Worm (Caenorhabditis elegans) whole organism, young adult: ENCODE results near the gene ZC204.12.

Source experiments
- B0261.1 ChIP-seq: sonication (generic microtip); optimal IDR thresholded peaks from 2 replicates; lab custom pipeline; 2016; ENCODE audit warnings: mild to moderate bottlenecking, missing genetic modification characterization, moderate library complexity, missing compliant biosample characterization
- C06A6.2 ChIP-seq: fragments of 200-800 bp; sonication (Bioruptor generic); conservative IDR thresholded peaks from 2 replicates; pipeline ENCODE4 v1.3.6; 2022; ENCODE audit warnings: missing genetic modification characterization, missing compliant biosample characterization
- C17E4.6 ChIP-seq: fragments of 200-800 bp; sonication (Bioruptor generic); IDR thresholded peaks from 2 replicates; pipeline ENCODE4 v1.3.6; 2022; ENCODE audit warnings: missing genetic modification reagents, missing genetic modification characterization, missing compliant biosample characterization
- F22D6.2 ChIP-seq: sonication (generic microtip); optimal IDR thresholded peaks from 2 replicates; lab custom pipeline; 2016; ENCODE audit warnings: mild to moderate bottlenecking, missing genetic modification characterization, missing compliant biosample characterization
- F37B4.10 ChIP-seq: fragments of 200-800 bp; sonication (Bioruptor generic); IDR thresholded peaks from 2 replicates; pipeline ENCODE4 v1.3.6; 2022; ENCODE audit warnings: missing genetic modification characterization, missing compliant biosample characterization
- F52B5.7 ChIP-seq: sonication (generic microtip); optimal IDR thresholded peaks from 2 replicates; lab custom pipeline; 2016; ENCODE audit warnings: mild to moderate bottlenecking, missing genetic modification characterization, missing compliant biosample characterization
- F57A8.1 ChIP-seq: fragments of 200-800 bp; sonication (Bioruptor generic); optimal IDR thresholded peaks from 2 replicates; lab custom pipeline; 2018; ENCODE audit warnings: mild to moderate bottlenecking, missing genetic modification characterization, moderate library complexity, missing compliant biosample characterization
- K12H6.12 ChIP-seq: fragments of 200-800 bp; sonication (Bioruptor generic); optimal IDR thresholded peaks from 2 replicates; lab custom pipeline; 2018; ENCODE audit warnings: mild to moderate bottlenecking, missing genetic modification characterization, missing compliant biosample characterization
- T26A5.8 ChIP-seq: sonication (generic microtip); optimal IDR thresholded peaks from 2 replicates; lab custom pipeline; 2016; ENCODE audit warnings: missing genetic modification characterization, missing compliant biosample characterization
- aptf-2 ChIP-seq: fragments of 200-800 bp; sonication (Bioruptor generic); conservative IDR thresholded peaks from 2 replicates; pipeline ENCODE4 v1.3.6; 2022; ENCODE audit warnings: missing genetic modification reagents, missing genetic modification characterization, missing compliant biosample characterization
- aptf-3 ChIP-seq: fragments of 200-800 bp; sonication (Bioruptor generic); IDR thresholded peaks from 2 replicates; pipeline ENCODE4 v1.3.6; 2022; ENCODE audit warnings: missing genetic modification characterization, missing compliant biosample characterization
- atf-7 ChIP-seq: sonication (generic microtip); optimal IDR thresholded peaks from 2 replicates; lab custom pipeline; 2017; ENCODE audit warnings: mild to moderate bottlenecking, missing genetic modification characterization, missing compliant biosample characterization
- attf-6 ChIP-seq: fragments of 200-800 bp; sonication (Bioruptor generic); IDR thresholded peaks from 2 replicates; pipeline ENCODE4 v1.3.6; 2022; ENCODE audit warnings: missing genetic modification reagents, missing genetic modification characterization, missing compliant biosample characterization
- bed-1 ChIP-seq: fragments of 200-800 bp; sonication (Bioruptor generic); IDR thresholded peaks from 2 replicates; pipeline ENCODE4 v1.3.6; 2022; ENCODE audit warnings: missing genetic modification reagents, missing genetic modification characterization, missing compliant biosample characterization
- cebp-2 ChIP-seq: fragments of 200-800 bp; sonication (Bioruptor generic); IDR thresholded peaks from 2 replicates; pipeline ENCODE4 v1.3.6; 2022; ENCODE audit warnings: missing genetic modification characterization, missing compliant biosample characterization
- ceh-100 ChIP-seq: fragments of 200-800 bp; sonication (Bioruptor generic); IDR thresholded peaks from 2 replicates; pipeline ENCODE4 v1.3.6; 2022; ENCODE audit warnings: missing genetic modification reagents, missing genetic modification characterization, missing compliant biosample characterization
- ceh-27 ChIP-seq: fragments of 200-800 bp; sonication (Bioruptor generic); optimal IDR thresholded peaks from 2 replicates; lab custom pipeline; 2018; ENCODE audit warnings: mild to moderate bottlenecking, missing genetic modification characterization, moderate library complexity, missing compliant biosample characterization
- ceh-58 ChIP-seq: fragments of 200-800 bp; sonication (Bioruptor generic); IDR thresholded peaks from 2 replicates; pipeline ENCODE4 v1.3.6; 2022; ENCODE audit warnings: missing genetic modification characterization, missing compliant biosample characterization
- ceh-79 ChIP-seq: sonication (generic microtip); optimal IDR thresholded peaks from 2 replicates; lab custom pipeline; 2017; ENCODE audit warnings: mild to moderate bottlenecking, missing genetic modification characterization, missing compliant biosample characterization
- chd-7 ChIP-seq: sonication (generic microtip); optimal IDR thresholded peaks from 2 replicates; lab custom pipeline; 2016; ENCODE audit warnings: mild to moderate bottlenecking, missing genetic modification characterization, moderate library complexity, missing compliant biosample characterization
- dpl-1 ChIP-seq: fragments of 150-350 bp; optimal IDR thresholded peaks from 2 replicates; lab custom pipeline; 2014; ENCODE audit warnings: missing biosample characterization, missing genetic modification reagents, missing genetic modification characterization
- egl-44 ChIP-seq: fragments of 200-800 bp; sonication (Bioruptor generic); IDR thresholded peaks from 2 replicates; pipeline ENCODE4 v1.3.6; 2022; ENCODE audit warnings: missing genetic modification reagents, missing genetic modification characterization, missing compliant biosample characterization
- let-607 ChIP-seq, 2 experiments: fragments of 200-800 bp in 1 of 2; sonication (Bioruptor generic) in 1 of 2; sonication (generic microtip) in 1 of 2; optimal IDR thresholded peaks; 2 replicates each; lab custom pipeline; 2016 to 2018; ENCODE audit warnings: mild to moderate bottlenecking in 2 of 2, missing compliant biosample characterization in 2 of 2, missing genetic modification characterization in 2 of 2, moderate library complexity in 2 of 2, missing genotype in 1 of 2
- lin-26 ChIP-seq: fragments of 200-800 bp; sonication (Bioruptor generic); IDR thresholded peaks from 2 replicates; pipeline ENCODE4 v1.3.6; 2022; ENCODE audit warnings: missing genetic modification reagents, missing genetic modification characterization, missing compliant biosample characterization
- lir-1 ChIP-seq: fragments of 200-800 bp; sonication (Bioruptor generic); conservative IDR thresholded peaks from 2 replicates; pipeline ENCODE4 v1.3.6; 2022; ENCODE audit warnings: missing genetic modification reagents, missing genetic modification characterization, missing compliant biosample characterization
- lsl-1 ChIP-seq: fragments of 200-800 bp; sonication (Bioruptor generic); optimal IDR thresholded peaks from 2 replicates; lab custom pipeline; 2018; ENCODE audit warnings: mild to moderate bottlenecking, missing genetic modification characterization, moderate library complexity, missing compliant biosample characterization
- madf-3 ChIP-seq: fragments of 200-800 bp; sonication (Bioruptor generic); IDR thresholded peaks from 2 replicates; pipeline ENCODE4 v1.3.6; 2022; ENCODE audit warnings: missing genetic modification reagents, missing genetic modification characterization, missing compliant biosample characterization
- madf-6 ChIP-seq: fragments of 200-800 bp; sonication (Bioruptor generic); IDR thresholded peaks from 2 replicates; pipeline ENCODE4 v1.3.6; 2022; ENCODE audit warnings: missing genetic modification reagents, missing genetic modification characterization, missing compliant biosample characterization
- mel-28 ChIP-seq: sonication (generic microtip); optimal IDR thresholded peaks from 2 replicates; lab custom pipeline; 2016; ENCODE audit warnings: borderline replicate concordance, mild to moderate bottlenecking, missing genetic modification characterization, missing compliant biosample characterization
- nhr-120 ChIP-seq: fragments of 200-800 bp; sonication (Bioruptor generic); IDR thresholded peaks from 2 replicates; pipeline ENCODE4 v1.3.6; 2022; ENCODE audit warnings: missing genetic modification characterization, missing compliant biosample characterization
- pbrm-1 ChIP-seq: fragments of 200-800 bp; sonication (Bioruptor generic); IDR thresholded peaks from 2 replicates; pipeline ENCODE4 v1.3.6; 2022; ENCODE audit warnings: missing genetic modification reagents, missing genetic modification characterization, missing compliant biosample characterization
- pha-4 ChIP-seq: fragments of 150-350 bp; sonication (generic microtip); optimal IDR thresholded peaks from 2 replicates; lab custom pipeline; 2014; ENCODE audit warnings: missing biosample characterization, missing genetic modification reagents, missing genetic modification characterization
- rec-8 ChIP-seq, 2 experiments: sonication (generic microtip); optimal IDR thresholded peaks; 2 replicates each; lab custom pipeline; 2016; ENCODE audit warnings: mild to moderate bottlenecking in 2 of 2, missing genetic modification characterization in 2 of 2, missing genetic modification reagents in 2 of 2, missing genotype in 2 of 2, missing biosample characterization in 1 of 2, missing compliant biosample characterization in 1 of 2, moderate library complexity in 1 of 2
- sea-2 ChIP-seq: fragments of 200-800 bp; sonication (Bioruptor generic); IDR thresholded peaks from 2 replicates; pipeline ENCODE4 v1.3.6; 2022; ENCODE audit warnings: missing genetic modification characterization, missing compliant biosample characterization
- snpc-1.3 ChIP-seq: sonication (generic microtip); optimal IDR thresholded peaks from 2 replicates; lab custom pipeline; 2017; ENCODE audit warnings: missing genetic modification characterization, mild to moderate bottlenecking, missing compliant biosample characterization, antibody characterized with exemption, moderate library complexity, missing genotype, missing genetic modification reagents; ENCODE audit not compliant: insufficient read depth
- tlf-1 ChIP-seq: fragments of 200-800 bp; sonication (Bioruptor generic); optimal IDR thresholded peaks from 2 replicates; lab custom pipeline; 2018; ENCODE audit warnings: mild to moderate bottlenecking, missing genetic modification characterization, missing compliant biosample characterization
- zim-3 ChIP-seq: sonication (generic microtip); optimal IDR thresholded peaks from 2 replicates; lab custom pipeline; 2017; ENCODE audit warnings: mild to moderate bottlenecking, missing genetic modification characterization, moderate library complexity, missing compliant biosample characterization
- ztf-22 ChIP-seq: fragments of 200-800 bp; sonication (Bioruptor generic); optimal IDR thresholded peaks from 2 replicates; lab custom pipeline; 2018; ENCODE audit warnings: mild to moderate bottlenecking, missing genetic modification characterization, moderate library complexity, missing compliant biosample characterization
- ztf-25 ChIP-seq: fragments of 200-800 bp; sonication (Bioruptor generic); IDR thresholded peaks from 2 replicates; pipeline ENCODE4 v1.3.6; 2022; ENCODE audit warnings: missing genetic modification reagents, missing genetic modification characterization, missing compliant biosample characterization
- ztf-28 ChIP-seq: fragments of 200-800 bp; sonication (Bioruptor generic); IDR thresholded peaks from 2 replicates; pipeline ENCODE4 v1.3.6; 2022; ENCODE audit warnings: missing genetic modification reagents, missing genetic modification characterization, missing compliant biosample characterization
- ztf-6 ChIP-seq: fragments of 200-800 bp; sonication (Bioruptor generic); IDR thresholded peaks from 2 replicates; pipeline ENCODE4 v1.3.6; 2022; ENCODE audit warnings: missing genetic modification reagents, missing genetic modification characterization, missing compliant biosample characterization

ZC204.12 gene

ce11 chrII:1657202-1657601 lies at the start of gene ZC204.12:
TSS of gene ZC204.12 (minus strand) at chrII:1657302.
- TF ChIP-seq C06A6.2 (GFP tag; lab: Robert Waterston, UW) = no peak
- TF ChIP-seq K12H6.12 (tag; lab: Kevin White, UChicago) = no peak
- TF ChIP-seq lin-26 (GFP tag; lab: Robert Waterston, UW) = no peak
- no peak for TF ChIP-seq ceh-58 (GFP tag; lab: Robert Waterston, UW)
- no peak for TF ChIP-seq bed-1
- no peak for TF ChIP-seq F52B5.7 (tag; lab: Kevin White, UChicago)
- no peak for TF ChIP-seq pha-4 (tag; lab: Kevin White, UChicago)
- no peak for TF ChIP-seq mel-28
- no peak for TF ChIP-seq ztf-22 (GFP tag; lab: Kevin White, UChicago)
- no peak for TF ChIP-seq lsl-1 (GFP tag; lab: Kevin White, UChicago)
- TF ChIP-seq atf-7 (tag; lab: Kevin White, UChicago) = no peak
- TF ChIP-seq ztf-25 (GFP tag; lab: Robert Waterston, UW) = no peak

DNA sequence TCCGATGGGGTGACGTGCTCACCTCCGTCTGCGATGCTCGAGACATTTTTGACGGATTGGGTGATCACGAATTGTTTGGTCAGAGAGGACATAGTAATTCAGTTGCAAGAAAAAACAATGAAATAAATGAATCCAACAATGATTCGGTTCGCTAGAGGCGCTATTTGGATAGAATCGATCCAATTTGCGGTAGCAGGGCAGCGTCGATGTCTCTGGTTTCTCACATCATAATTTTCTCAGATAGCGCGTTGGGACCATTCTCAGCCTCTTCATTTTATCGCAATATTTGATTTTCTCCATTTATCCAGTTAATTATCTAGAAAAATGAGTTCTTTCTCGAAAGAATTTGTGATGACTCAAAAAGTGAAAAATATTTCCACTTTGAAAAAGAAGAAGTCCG lies 49.3 kb upstream of the ZC204.12 start, which contains the start of gene sdz-18:
Gene sdz-18, minus strand, starts transcription at position 101 of the 400 bp plus-strand sequence.
- no peak for TF ChIP-seq madf-6 (GFP tag; lab: Robert Waterston, UW)
- no peak for TF ChIP-seq F52B5.7 (tag; lab: Kevin White, UChicago)
- TF ChIP-seq C17E4.6 (GFP tag; lab: Robert Waterston, UW) = no peak
- TF ChIP-seq ceh-100 (GFP tag; lab: Robert Waterston, UW) = no peak
- no peak for TF ChIP-seq B0261.1 (tag; lab: Kevin White, UChicago)
- TF ChIP-seq F22D6.2 (tag; lab: Kevin White, UChicago) = no peak
- TF ChIP-seq nhr-120 = no peak
- TF ChIP-seq ztf-6 (GFP tag; lab: Robert Waterston, UW) = no peak
- no peak for TF ChIP-seq madf-3 (GFP tag; lab: Robert Waterston, UW)
- no peak for TF ChIP-seq F57A8.1
- TF ChIP-seq egl-44 (GFP tag; lab: Robert Waterston, UW) = no peak
- no peak for TF ChIP-seq lir-1 (GFP tag; lab: Robert Waterston, UW)
- TF ChIP-seq let-607 (tag; optimal IDR thresholded peaks at IDR 0.05; lab: Kevin White, UChicago) = no peak
- TF ChIP-seq ceh-27 = no peak
- TF ChIP-seq tlf-1 (GFP tag; lab: Kevin White, UChicago) = no peak
- no peak for TF ChIP-seq rec-8 (tag; optimal IDR thresholded peaks at IDR 0.05; lab: Kevin White, UChicago)
- TF ChIP-seq, all 124 proteins: peak for 0

DNA sequence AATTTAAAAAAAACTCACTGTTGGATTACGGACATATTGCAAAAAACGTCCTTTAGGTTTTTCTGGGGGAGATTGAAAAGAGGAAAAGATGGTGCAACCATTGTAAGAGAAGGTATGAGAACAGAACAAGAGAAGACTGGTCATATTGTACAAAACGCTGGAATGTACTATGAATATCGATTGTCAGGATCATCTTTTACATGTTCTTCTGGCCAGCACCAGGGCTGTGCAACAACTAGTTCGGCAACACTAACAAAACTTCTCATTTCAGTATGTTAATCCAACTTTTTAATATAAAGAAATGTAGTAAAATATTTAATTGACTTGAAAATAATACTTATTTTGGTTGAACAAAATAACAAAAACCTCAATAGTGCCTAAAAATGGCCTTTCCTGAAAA lies 46.3 kb upstream of the ZC204.12 start, which contains the start of gene fbxb-47:
Gene fbxb-47, minus strand, starts transcription at position 101 of the 400 bp plus-strand sequence.
- TF ChIP-seq ceh-79 (tag; lab: Kevin White, UChicago) = no peak
- no peak for TF ChIP-seq T26A5.8 (tag; lab: Kevin White, UChicago)
- no peak for TF ChIP-seq ztf-28
- TF ChIP-seq ztf-25 (GFP tag; lab: Robert Waterston, UW) = no peak
- no peak for TF ChIP-seq pbrm-1
- no peak for TF ChIP-seq F22D6.2 (tag; lab: Kevin White, UChicago)
- TF ChIP-seq lin-26 (GFP tag; lab: Robert Waterston, UW) = no peak
- no peak for TF ChIP-seq lsl-1 (GFP tag; lab: Kevin White, UChicago)
- no peak for TF ChIP-seq sea-2 (GFP tag; lab: Robert Waterston, UW)
- TF ChIP-seq dpl-1 (GFP tag; lab: Kevin White, UChicago) = no peak
- no peak for TF ChIP-seq snpc-1.3
- TF ChIP-seq aptf-2 (GFP tag; lab: Robert Waterston, UW) = no peak
- no peak for TF ChIP-seq madf-3 (GFP tag; lab: Robert Waterston, UW)
- no peak for TF ChIP-seq cebp-2 (GFP tag; lab: Robert Waterston, UW)
- no peak for TF ChIP-seq F37B4.10
- no peak for TF ChIP-seq zim-3 (tag; lab: Kevin White, UChicago)
- no peak for TF ChIP-seq attf-6 (GFP tag; lab: Robert Waterston, UW)
- no peak for TF ChIP-seq chd-7 (tag; lab: Kevin White, UChicago)
- TF ChIP-seq aptf-3 (GFP tag; lab: Robert Waterston, UW) = no peak
